Fruit fly (Drosophila melanogaster) whole organism, embryonic: ENCODE results near the gene CG10137.

Source experiments
- CG10959 ChIP-seq: fragments of 200-800 bp; sonication (Bioruptor generic); IDR thresholded peaks from 2 replicates; pipeline ENCODE4 v1.3.6; 2022; ENCODE audit warnings: missing biosample characterization, missing genetic modification characterization
- CG13624 ChIP-seq: fragments of 200-800 bp; sonication (Bioruptor generic); optimal IDR thresholded peaks from 2 replicates; lab custom pipeline; 2016; ENCODE audit warnings: missing biosample characterization, missing genetic modification characterization
- CG14050 ChIP-seq: fragments of 200-800 bp; sonication (Bioruptor generic); IDR thresholded peaks from 3 replicates; pipeline ENCODE4 v1.3.6; 2022; ENCODE audit warnings: missing biosample characterization, missing genetic modification characterization
- CG14860 ChIP-seq: fragments of 200-800 bp; sonication (Bioruptor generic); IDR thresholded peaks from 3 replicates; pipeline ENCODE4 v1.3.6; 2022; ENCODE audit warnings: missing biosample characterization, missing genetic modification characterization; ENCODE audit not compliant: partially characterized antibody
- CG15011 ChIP-seq: fragments of 200-800 bp; sonication (Bioruptor generic); optimal IDR thresholded peaks from 3 replicates; lab custom pipeline; 2018; ENCODE audit warnings: missing biosample characterization, mild to moderate bottlenecking, missing genetic modification characterization
- CG15269 ChIP-seq: fragments of 200-800 bp; sonication (Bioruptor generic); optimal IDR thresholded peaks from 2 replicates; lab custom pipeline; 2018; ENCODE audit warnings: missing biosample characterization, mild to moderate bottlenecking, missing genetic modification characterization, moderate library complexity
- CG1529 ChIP-seq: fragments of 200-800 bp; sonication (Bioruptor generic); optimal IDR thresholded peaks from 3 replicates; lab custom pipeline; 2018; ENCODE audit warnings: missing biosample characterization, missing genetic modification characterization
- CG17361 ChIP-seq: fragments of 200-800 bp; sonication (Bioruptor generic); IDR thresholded peaks from 3 replicates; pipeline ENCODE4 v1.3.6; 2022; ENCODE audit warnings: missing biosample characterization, missing genetic modification characterization
- CG17612 ChIP-seq: fragments of 200-800 bp; sonication (Bioruptor generic); IDR thresholded peaks from 2 replicates; pipeline ENCODE4 v1.3.6; 2022; ENCODE audit warnings: missing biosample characterization, missing genetic modification characterization
- CG17802 ChIP-seq: fragments of 200-800 bp; sonication (Bioruptor generic); optimal IDR thresholded peaks from 2 replicates; lab custom pipeline; 2018; ENCODE audit warnings: missing biosample characterization, mild to moderate bottlenecking, missing genetic modification characterization, moderate library complexity
- CG17912 ChIP-seq: fragments of 200-800 bp; sonication (Bioruptor generic); optimal IDR thresholded peaks from 2 replicates; lab custom pipeline; 2018; ENCODE audit warnings: missing biosample characterization, mild to moderate bottlenecking, missing genetic modification characterization
- CG18619 ChIP-seq: fragments of 200-800 bp; sonication (Bioruptor generic); optimal IDR thresholded peaks from 3 replicates; lab custom pipeline; 2017; ENCODE audit warnings: missing biosample characterization, mild to moderate bottlenecking, missing genetic modification characterization
- CG2120 ChIP-seq: fragments of 200-800 bp; sonication (Bioruptor generic); optimal IDR thresholded peaks from 3 replicates; lab custom pipeline; 2016; ENCODE audit warnings: missing biosample characterization, missing genetic modification characterization
- CG33213 ChIP-seq: fragments of 200-800 bp; sonication (Bioruptor generic); optimal IDR thresholded peaks from 3 replicates; lab custom pipeline; 2016; ENCODE audit warnings: missing biosample characterization, missing genetic modification characterization
- CG4730 ChIP-seq: fragments of 200-800 bp; sonication (Bioruptor generic); IDR thresholded peaks from 2 replicates; pipeline ENCODE4 v1.3.6; 2022; ENCODE audit warnings: missing biosample characterization, missing genetic modification characterization
- Deaf1 ChIP-seq: fragments of 200-800 bp; optimal IDR thresholded peaks from 3 replicates; lab custom pipeline; 2019; ENCODE audit warnings: missing biosample characterization, mild to moderate bottlenecking, missing genetic modification characterization, moderate library complexity
- Dek ChIP-seq: fragments of 200-800 bp; sonication (Bioruptor generic); optimal IDR thresholded peaks from 3 replicates; lab custom pipeline; 2019; ENCODE audit warnings: missing biosample characterization, mild to moderate bottlenecking, missing genetic modification characterization, moderate library complexity
- Drgx ChIP-seq: fragments of 200-800 bp; sonication (Bioruptor generic); IDR thresholded peaks from 2 replicates; pipeline ENCODE4 v1.3.6; 2022; ENCODE audit warnings: missing biosample characterization, missing genetic modification characterization
- HLH3B ChIP-seq: fragments of 200-800 bp; sonication (Bioruptor generic); IDR thresholded peaks from 2 replicates; pipeline ENCODE4 v1.3.6; 2022; ENCODE audit warnings: missing biosample characterization, missing genetic modification characterization
- HLH4C ChIP-seq: fragments of 200-800 bp; sonication (Bioruptor generic); IDR thresholded peaks from 3 replicates; pipeline ENCODE4 v1.3.6; 2022; ENCODE audit warnings: missing biosample characterization, missing genetic modification characterization; ENCODE audit not compliant: partially characterized antibody
- HLH54F ChIP-seq: fragments of 200-800 bp; sonication (Bioruptor generic); optimal IDR thresholded peaks from 3 replicates; lab custom pipeline; 2016; ENCODE audit warnings: missing biosample characterization, missing genetic modification characterization
- Max ChIP-seq: fragments of 200-800 bp; sonication (Bioruptor generic); optimal IDR thresholded peaks from 2 replicates; lab custom pipeline; 2016; ENCODE audit warnings: missing biosample characterization, mild to moderate bottlenecking, missing genetic modification characterization
- Med ChIP-seq: fragments of 200-800 bp; sonication (Bioruptor generic); peaks from one replicate; lab custom pipeline; 2016; ENCODE audit warnings: missing biosample characterization, missing genetic modification characterization, mild to moderate bottlenecking, inconsistent platforms, moderate library complexity
- NK7.1 ChIP-seq: fragments of 200-800 bp; sonication (Bioruptor generic); optimal IDR thresholded peaks from 3 replicates; lab custom pipeline; 2016; ENCODE audit warnings: missing biosample characterization, missing genetic modification characterization
- Oli ChIP-seq: fragments of 200-800 bp; sonication (Bioruptor generic); optimal IDR thresholded peaks from 2 replicates; lab custom pipeline; 2018; ENCODE audit warnings: missing biosample characterization, mild to moderate bottlenecking, missing genetic modification characterization, moderate library complexity
- Sox100B ChIP-seq: fragments of 200-800 bp; sonication (Bioruptor generic); optimal IDR thresholded peaks from 3 replicates; lab custom pipeline; 2018; ENCODE audit warnings: missing biosample characterization, mild to moderate bottlenecking, missing genetic modification characterization
- YL-1 ChIP-seq: fragments of 200-800 bp; sonication (Bioruptor generic); optimal IDR thresholded peaks from 3 replicates; lab custom pipeline; 2017; ENCODE audit warnings: missing biosample characterization, mild to moderate bottlenecking, missing genetic modification characterization
- abd-A ChIP-seq: fragments of 200-800 bp; sonication (Bioruptor generic); optimal IDR thresholded peaks from 3 replicates; lab custom pipeline; 2019; ENCODE audit warnings: missing biosample characterization, mild to moderate bottlenecking, missing genetic modification characterization, moderate library complexity
- ara ChIP-seq: fragments of 200-800 bp; sonication (Bioruptor generic); IDR thresholded peaks from 2 replicates; pipeline ENCODE4 v1.3.6; 2022; ENCODE audit warnings: missing biosample characterization, missing genetic modification characterization
- ato ChIP-seq: fragments of 200-800 bp; sonication (Bioruptor generic); IDR thresholded peaks from 2 replicates; pipeline ENCODE4 v1.3.6; 2022; ENCODE audit warnings: missing biosample characterization, missing genetic modification characterization; ENCODE audit not compliant: partially characterized antibody
- bab2 ChIP-seq: fragments of 200-800 bp; sonication (Bioruptor generic); optimal IDR thresholded peaks from 2 replicates; lab custom pipeline; 2016; ENCODE audit warnings: missing biosample characterization, missing genetic modification characterization
- bbx ChIP-seq: fragments of 200-800 bp; sonication (Bioruptor generic); IDR thresholded peaks from 2 replicates; pipeline ENCODE4 v1.3.6; 2022; ENCODE audit warnings: missing biosample characterization, missing genetic modification characterization; ENCODE audit not compliant: partially characterized antibody
- bsh ChIP-seq, 2 experiments: fragments of 200-800 bp; sonication (Bioruptor generic); optimal IDR thresholded peaks; 2 replicates each; lab custom pipeline; 2017 to 2018; ENCODE audit warnings: mild to moderate bottlenecking in 2 of 2, missing biosample characterization in 2 of 2, missing genetic modification characterization in 2 of 2, moderate library complexity in 1 of 2
- cg ChIP-seq: fragments of 200-800 bp; sonication (Bioruptor generic); optimal IDR thresholded peaks from 3 replicates; lab custom pipeline; 2019; ENCODE audit warnings: missing biosample characterization, mild to moderate bottlenecking, missing genetic modification characterization, moderate library complexity
- en ChIP-seq: fragments of 200-800 bp; sonication (Bioruptor generic); optimal IDR thresholded peaks from 2 replicates; lab custom pipeline; 2016; ENCODE audit warnings: missing biosample characterization, missing genetic modification characterization
- fd102C ChIP-seq: fragments of 200-800 bp; sonication (Bioruptor generic); optimal IDR thresholded peaks from 2 replicates; lab custom pipeline; 2018; ENCODE audit warnings: missing biosample characterization, mild to moderate bottlenecking, missing genetic modification characterization, moderate library complexity
- fu2 ChIP-seq: fragments of 200-800 bp; sonication (Bioruptor generic); optimal IDR thresholded peaks from 2 replicates; lab custom pipeline; 2016; ENCODE audit warnings: missing biosample characterization, missing genetic modification characterization
- grau ChIP-seq: fragments of 200-800 bp; optimal IDR thresholded peaks from 3 replicates; lab custom pipeline; 2019; ENCODE audit warnings: missing biosample characterization, mild to moderate bottlenecking, missing genetic modification characterization, moderate library complexity
- gsb-n ChIP-seq: fragments of 200-800 bp; sonication (Bioruptor generic); optimal IDR thresholded peaks from 3 replicates; lab custom pipeline; 2018; ENCODE audit warnings: missing biosample characterization, mild to moderate bottlenecking, missing genetic modification characterization
- hkb ChIP-seq, 2 experiments: fragments of 200-800 bp in 1 of 2; fragments of >200 bp in 1 of 2; sonication (Bioruptor generic) in 1 of 2; IDR thresholded peaks in 1 of 2; optimal IDR thresholded peaks in 1 of 2; 2 replicates each; pipeline versions ENCODE4 v1.3.6 to Lab custom; 2017 to 2022; ENCODE audit warnings: missing biosample characterization in 1 of 2, missing genetic modification characterization in 1 of 2
- jumu ChIP-seq: fragments of 200-800 bp; sonication (Bioruptor generic); optimal IDR thresholded peaks from 3 replicates; lab custom pipeline; 2016; ENCODE audit warnings: missing biosample characterization, missing genetic modification characterization
- nmo ChIP-seq: fragments of 200-800 bp; sonication (Bioruptor generic); optimal IDR thresholded peaks from 2 replicates; lab custom pipeline; 2018; ENCODE audit warnings: missing biosample characterization, mild to moderate bottlenecking, missing genetic modification characterization, moderate library complexity
- oc ChIP-seq: fragments of 200-800 bp; sonication (Bioruptor generic); optimal IDR thresholded peaks from 2 replicates; lab custom pipeline; 2018; ENCODE audit warnings: missing biosample characterization, mild to moderate bottlenecking, missing genetic modification characterization, moderate library complexity
- otp ChIP-seq: fragments of 200-800 bp; sonication (Bioruptor generic); IDR thresholded peaks from 3 replicates; pipeline ENCODE4, ENCODE4 v1.3.6; 2022; ENCODE audit warnings: missing biosample characterization, missing genetic modification characterization
- pan ChIP-seq, 4 experiments: fragments of >200 bp in 3 of 4; fragments of 200-800 bp in 1 of 4; sonication (Bioruptor generic) in 1 of 4; optimal IDR thresholded peaks in 3 of 4; IDR thresholded peaks in 1 of 4; 2 replicates each; pipeline versions ENCODE4 v1.3.6 to Lab custom; 2017 to 2022; ENCODE audit warnings: missing biosample characterization in 2 of 4, missing genetic modification characterization in 2 of 4, mixed read lengths in 1 of 4
- salm ChIP-seq: fragments of 200-800 bp; sonication (Bioruptor generic); optimal IDR thresholded peaks from 2 replicates; lab custom pipeline; 2018; ENCODE audit warnings: missing biosample characterization, mild to moderate bottlenecking, missing genetic modification characterization
- sima ChIP-seq: fragments of 200-800 bp; sonication (Bioruptor generic); optimal IDR thresholded peaks from 2 replicates; lab custom pipeline; 2016; ENCODE audit warnings: missing biosample characterization, missing genetic modification characterization
- trem ChIP-seq: fragments of 200-800 bp; optimal IDR thresholded peaks from 3 replicates; lab custom pipeline; 2019; ENCODE audit warnings: missing biosample characterization, mild to moderate bottlenecking, missing genetic modification characterization, moderate library complexity
- wdn ChIP-seq: fragments of 200-800 bp; sonication (Bioruptor generic); IDR thresholded peaks from 2 replicates; pipeline ENCODE4 v1.3.6; 2022; ENCODE audit warnings: missing biosample characterization, missing genetic modification characterization
- wek ChIP-seq: fragments of 200-800 bp; sonication (Bioruptor generic); optimal IDR thresholded peaks from 3 replicates; lab custom pipeline; 2018; ENCODE audit warnings: missing biosample characterization, mild to moderate bottlenecking, missing genetic modification characterization, moderate library complexity

The CG10137 gene

dm6 chr2L:19570806-19571254 lies 44.3 kb downstream of the CG10137 start (continued):
- TF ChIP-seq CG14860: no peak
- TF ChIP-seq en (GFP tag; lab: Kevin White, UChicago): no peak
- no peak for TF ChIP-seq CG17361 (GFP tag; lab: Robert Waterston, UW)
- no peak for TF ChIP-seq sima (GFP tag; lab: Kevin White, UChicago)
- no peak for TF ChIP-seq Max (GFP tag; lab: Kevin White, UChicago)
- no peak for TF ChIP-seq HLH3B (GFP tag; lab: Robert Waterston, UW)
- TF ChIP-seq CG33213 (GFP tag; lab: Kevin White, UChicago): no peak
- no peak for TF ChIP-seq Deaf1
- no peak for TF ChIP-seq HLH4C (GFP tag; lab: Robert Waterston, UW)
- TF ChIP-seq abd-A: no peak
- peak; percentile 53 for TF ChIP-seq cg
- no peak for TF ChIP-seq wdn
- TF ChIP-seq pan (optimal IDR thresholded peaks at IDR 0.05; lab: Kevin White, UChicago): no peak
- no peak for TF ChIP-seq pan (GFP tag; optimal IDR thresholded peaks at IDR 0.05 in 1 of 2, IDR thresholded peaks at IDR 0.05 in 1 of 2)
- TF ChIP-seq CG10959 (GFP tag; lab: Robert Waterston, UW): no peak
- no peak for TF ChIP-seq CG2120
- no peak for TF ChIP-seq YL-1 (GFP tag; lab: Kevin White, UChicago)
- no peak for TF ChIP-seq bsh (GFP tag; optimal IDR thresholded peaks at IDR 0.05; lab: Kevin White, UChicago)
- TF ChIP-seq CG17802 (tag; lab: Kevin White, UChicago): no peak
- TF ChIP-seq HLH54F (GFP tag; lab: Kevin White, UChicago): no peak
- peak; percentile 47 for TF ChIP-seq oc (tag; lab: Kevin White, UChicago)
- TF ChIP-seq nmo (GFP tag; lab: Kevin White, UChicago): no peak
- TF ChIP-seq CG4730 (GFP tag; lab: Robert Waterston, UW): no peak
- no peak for TF ChIP-seq ara (GFP tag; lab: Robert Waterston, UW)
- peak; percentile 21 for TF ChIP-seq gsb-n (tag; lab: Kevin White, UChicago)
- TF ChIP-seq bbx (GFP tag; lab: Robert Waterston, UW): no peak
- TF ChIP-seq CG17612 (GFP tag; lab: Robert Waterston, UW): no peak
- no peak for TF ChIP-seq fu2 (GFP tag; lab: Kevin White, UChicago)
- no peak for TF ChIP-seq salm
- no peak for TF ChIP-seq CG15269
- no peak for TF ChIP-seq jumu (GFP tag; lab: Kevin White, UChicago)
- no peak for TF ChIP-seq Dek (tag; lab: Kevin White, UChicago)
- TF ChIP-seq fd102C (GFP tag; lab: Kevin White, UChicago): no peak
- TF ChIP-seq hkb (optimal IDR thresholded peaks at IDR 0.05; lab: Kevin White, UChicago): no peak
- 0 out of 2 replicates have a peak, but pooled peaks have one; percentile 10 for TF ChIP-seq hkb (GFP tag; IDR thresholded peaks at IDR 0.05; lab: Robert Waterston, UW)
- TF ChIP-seq CG15011 (GFP tag; lab: Kevin White, UChicago): no peak
- TF ChIP-seq Drgx (GFP tag; lab: Robert Waterston, UW): 0 out of 2 replicates have a peak, but pooled peaks have one; percentile 34
- TF ChIP-seq CG14050 (GFP tag; lab: Robert Waterston, UW): no peak
- TF ChIP-seq bab2 (GFP tag; lab: Kevin White, UChicago): no peak
- no peak for TF ChIP-seq trem (tag; lab: Kevin White, UChicago)
- no peak for TF ChIP-seq CG13624 (GFP tag; lab: Kevin White, UChicago)
- TF ChIP-seq ato (GFP tag; lab: Robert Waterston, UW): no peak
- TF ChIP-seq CG17912 (GFP tag; lab: Kevin White, UChicago): no peak
- no peak for TF ChIP-seq wek (GFP tag; lab: Kevin White, UChicago)
- no peak for TF ChIP-seq NK7.1 (GFP tag; lab: Kevin White, UChicago)
- TF ChIP-seq Oli (tag; lab: Kevin White, UChicago): peak; percentile 9
- no peak for TF ChIP-seq CG1529 (GFP tag; lab: Kevin White, UChicago)
- TF ChIP-seq grau (tag; lab: Kevin White, UChicago): peak; percentile 74
- TF ChIP-seq Sox100B: no peak
- TF ChIP-seq otp (GFP tag; lab: Robert Waterston, UW): no peak
- TF ChIP-seq Med: peak; percentile 81
- TF ChIP-seq CG18619 (GFP tag; lab: Kevin White, UChicago): no peak
